Worm (Caenorhabditis elegans): ENCODE measurements around the gene F14D7.8.

The F14D7.8 gene

DNA sequence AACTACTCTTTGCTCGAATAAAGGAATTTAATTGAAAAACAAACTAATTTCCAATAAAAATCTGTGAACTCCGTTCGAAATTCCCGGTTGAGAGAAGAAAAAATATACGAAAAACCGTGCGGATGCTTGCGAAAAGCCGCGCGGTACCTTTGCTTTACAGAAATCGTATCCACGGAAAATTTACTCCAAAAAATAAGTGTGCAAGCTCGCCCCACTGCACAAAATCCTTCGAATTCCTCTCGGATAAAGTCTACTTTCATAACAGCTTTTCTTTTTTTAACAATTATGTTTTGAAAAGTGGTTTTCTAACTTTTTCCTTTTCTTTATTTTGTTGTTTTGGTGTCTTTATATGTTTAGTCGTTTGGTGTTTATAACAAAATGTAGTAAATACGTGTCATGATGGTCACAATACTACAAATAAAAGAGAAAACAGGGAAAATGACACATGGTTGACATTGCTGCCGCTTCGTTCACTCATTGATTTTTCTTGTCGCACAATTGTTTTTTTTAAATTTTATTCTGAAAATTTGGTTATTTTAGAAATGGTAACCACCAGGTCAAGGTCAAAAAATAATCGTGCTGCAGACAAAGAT, 34.7 kb upstream of the F14D7.8 start, which contains the start of gene cept-2:
Gene cept-2, plus strand, starts transcription at position 533 of the 593 bp plus-strand sequence.
- no peak for TF ChIP-seq fkh-6 (tag; optimal IDR thresholded peaks at IDR 0.05)
- no peak for TF ChIP-seq K02D7.2 (tag; optimal IDR thresholded peaks at IDR 0.05)
- peak; percentile 75 for TF ChIP-seq pax-1 (tag; optimal IDR thresholded peaks at IDR 0.05)
- no peak for TF ChIP-seq npax-4 (tag; optimal IDR thresholded peaks at IDR 0.05)
- no peak for TF ChIP-seq C38D4.7 (GFP tag; optimal IDR thresholded peaks at IDR 0.05)
- peak; percentile 46 for TF ChIP-seq ets-4 (tag; optimal IDR thresholded peaks at IDR 0.05)
- no peak for TF ChIP-seq ceh-6 (GFP tag; optimal IDR thresholded peaks at IDR 0.05)
- no peak for TF ChIP-seq elt-2 (tag; optimal IDR thresholded peaks at IDR 0.05)
- TF ChIP-seq F13H6.1 (tag; optimal IDR thresholded peaks at IDR 0.05): peak; percentile 30
- peak; percentile 4 for TF ChIP-seq hlh-30 (tag; optimal IDR thresholded peaks at IDR 0.05; ENCODE audit: insufficient read depth)
- no peak for TF ChIP-seq unc-3 (GFP tag; conservative IDR thresholded peaks at IDR 0.05)
- no peak for TF ChIP-seq unc-3 (tag; optimal IDR thresholded peaks at IDR 0.05)
- TF ChIP-seq zip-5 (tag; optimal IDR thresholded peaks at IDR 0.05): peak; percentile 32
- TF ChIP-seq ttx-3 (tag; optimal IDR thresholded peaks at IDR 0.05): no peak
- TF ChIP-seq hlh-8 (tag; optimal IDR thresholded peaks at IDR 0.05): peak; percentile 58
- TF ChIP-seq fax-1 (tag; optimal IDR thresholded peaks at IDR 0.05): peak; percentile 75
- no peak for TF ChIP-seq sox-4 (tag; optimal IDR thresholded peaks at IDR 0.05)
- TF ChIP-seq sdc-2 (tag; optimal IDR thresholded peaks at IDR 0.05): no peak
- TF ChIP-seq dve-1 (tag; optimal IDR thresholded peaks at IDR 0.05): peak; percentile 56
- TF ChIP-seq C08G9.2 (tag; optimal IDR thresholded peaks at IDR 0.05): peak; percentile 84
- TF ChIP-seq hlh-13 (GFP tag; optimal IDR thresholded peaks at IDR 0.05): no peak
- peak; percentile 83 for TF ChIP-seq unc-42 (tag; optimal IDR thresholded peaks at IDR 0.05)
- peak; percentile 65 for TF ChIP-seq tbx-7 (tag; optimal IDR thresholded peaks at IDR 0.05)
- peak; percentile 21 for TF ChIP-seq gmeb-2 (tag; optimal IDR thresholded peaks at IDR 0.05)
- TF ChIP-seq ceh-18 (tag; optimal IDR thresholded peaks at IDR 0.05): peak; percentile 77
- TF ChIP-seq nfya-1 (tag; optimal IDR thresholded peaks at IDR 0.05): peak; percentile 75
- TF ChIP-seq pat-9 (tag; optimal IDR thresholded peaks at IDR 0.05): no peak
- TF ChIP-seq pqm-1 (tag; optimal IDR thresholded peaks at IDR 0.05): peak; percentile 8
- peak; percentile 73 for TF ChIP-seq lim-6 (tag; optimal IDR thresholded peaks at IDR 0.05)
- peak; percentile 57 for TF ChIP-seq ahr-1 (tag; optimal IDR thresholded peaks at IDR 0.05)
- TF ChIP-seq ztf-16 (tag; optimal IDR thresholded peaks at IDR 0.05): peak; percentile 57
- TF ChIP-seq ceh-31 (tag; optimal IDR thresholded peaks at IDR 0.05): peak; percentile 94
- no peak for TF ChIP-seq T23F11.4 (GFP tag; optimal IDR thresholded peaks at IDR 0.05)
- TF ChIP-seq ceh-24 (tag; optimal IDR thresholded peaks at IDR 0.05): no peak
- TF ChIP-seq unc-55 (GFP tag; optimal IDR thresholded peaks at IDR 0.05): no peak
- no peak for TF ChIP-seq lin-11 (tag; optimal IDR thresholded peaks at IDR 0.05)
- TF ChIP-seq ceh-19 (GFP tag; optimal IDR thresholded peaks at IDR 0.05): no peak
- TF ChIP-seq hlh-15 (tag; optimal IDR thresholded peaks at IDR 0.05): no peak
- peak; percentile 44 for TF ChIP-seq madf-2 (tag; optimal IDR thresholded peaks at IDR 0.05)
- TF ChIP-seq ref-2 (tag; optimal IDR thresholded peaks at IDR 0.05): peak; percentile 91
- TF ChIP-seq K09A11.1 (tag; optimal IDR thresholded peaks at IDR 0.05; ENCODE audit: insufficient read depth): peak; percentile 21
- peak; percentile 55 for TF ChIP-seq ceh-2 (tag; optimal IDR thresholded peaks at IDR 0.05)
- peak; percentile 87 for TF ChIP-seq tbx-2 (tag; optimal IDR thresholded peaks at IDR 0.05)
- TF ChIP-seq hlh-6 (tag; optimal IDR thresholded peaks at IDR 0.05): no peak
- peak; percentile 59 for TF ChIP-seq unc-86 (tag; optimal IDR thresholded peaks at IDR 0.05)
- peak; percentile 61 for TF ChIP-seq ceh-34 (tag; optimal IDR thresholded peaks at IDR 0.05)
- peak; percentile 84 for TF ChIP-seq rnt-1 (tag; optimal IDR thresholded peaks at IDR 0.05)
- peak; percentile 76 for TF ChIP-seq ceh-14 (tag; optimal IDR thresholded peaks at IDR 0.05)
